Fruit fly (Drosophila melanogaster): Measurements from ENCODE around the gene CG5984.

CG5984 gene

dm6 chr3R:27263434-27264215 lies 15.8 kb upstream of the CG5984 start, which contains the start of gene woc (continued):
- TF ChIP-seq CG8359 (GFP tag; optimal IDR thresholded peaks at IDR 0.05; ENCODE audit: borderline replicate concordance) (no peak), Taf1 (GFP tag; IDR thresholded peaks at IDR 0.05) (peak; percentile 18; the same call in 1 of the 2 replicates), HLH54F (GFP tag; optimal IDR thresholded peaks at IDR 0.05) (peak; percentile 78), CG12236 (GFP tag; optimal IDR thresholded peaks at IDR 0.05) (peak; percentile 1), NC2β (GFP tag; optimal IDR thresholded peaks at IDR 0.05) (peak; percentile 56), usp (GFP tag; optimal IDR thresholded peaks at IDR 0.05) (no peak), grau (tag; optimal IDR thresholded peaks at IDR 0.05) (no peak), Hand (GFP tag; optimal IDR thresholded peaks at IDR 0.05) (no peak), slbo (GFP tag; IDR thresholded peaks at IDR 0.05) (peak; percentile 78), gsb-n (tag; optimal IDR thresholded peaks at IDR 0.05) (no peak), HmgD (GFP tag; optimal IDR thresholded peaks at IDR 0.05) (peak; percentile 55), CG11398 (GFP tag; optimal IDR thresholded peaks at IDR 0.05) (peak; percentile 48), Spps (tag; optimal IDR thresholded peaks at IDR 0.05) (no peak), oc (tag; optimal IDR thresholded peaks at IDR 0.05) (no peak), CG1647 (GFP tag; optimal IDR thresholded peaks at IDR 0.05) (no peak), kay (GFP tag; optimal IDR thresholded peaks at IDR 0.05) (no peak), sd (tag; optimal IDR thresholded peaks at IDR 0.05) (no peak), CG2116 (GFP tag; optimal IDR thresholded peaks at IDR 0.05) (peak; percentile 63), CG4424 (GFP tag; optimal IDR thresholded peaks at IDR 0.05) (no peak), CG14860 (GFP tag; IDR thresholded peaks at IDR 0.05; ENCODE audit: partially characterized antibody) (peak; percentile 74), trh (GFP tag; optimal IDR thresholded peaks at IDR 0.05) (peak; percentile 17), onecut (GFP tag; IDR thresholded peaks at IDR 0.05) (no peak), run (tag; optimal IDR thresholded peaks at IDR 0.05) (no peak), pros (GFP tag; optimal IDR thresholded peaks at IDR 0.05) (no peak), slp2 (GFP tag; optimal IDR thresholded peaks at IDR 0.05) (peak; percentile 32), CG3281 (GFP tag; optimal IDR thresholded peaks at IDR 0.05) (peak; percentile 46), sisA (GFP tag; IDR thresholded peaks at IDR 0.05) (peak; percentile 60), CG2120 (GFP tag; optimal IDR thresholded peaks at IDR 0.05) (peak; percentile 78), CG13296 (GFP tag; optimal IDR thresholded peaks at IDR 0.05) (no peak), CG1832 (GFP tag; optimal IDR thresholded peaks at IDR 0.05) (no peak), fd3F (GFP tag; optimal IDR thresholded peaks at IDR 0.05) (no peak), rib (GFP tag; IDR thresholded peaks at IDR 0.05) (no peak; the same call in 1 of the 2 replicates), MTF-1 (GFP tag; optimal IDR thresholded peaks at IDR 0.05; ENCODE audit: borderline replicate concordance) (no peak), CG7372 (GFP tag; IDR thresholded peaks at IDR 0.05) (no peak), toy (GFP tag; IDR thresholded peaks at IDR 0.05) (no peak), gcm2 (GFP tag; optimal IDR thresholded peaks at IDR 0.05) (peak; percentile 45), ranshi (GFP tag; IDR thresholded peaks at IDR 0.05) (no peak; the same call in 1 of the 2 replicates), CG13424 (tag; optimal IDR thresholded peaks at IDR 0.05) (no peak), gem (tag; optimal IDR thresholded peaks at IDR 0.05) (no peak), gsb (GFP tag; IDR thresholded peaks at IDR 0.05) (no peak), zen (tag; optimal IDR thresholded peaks at IDR 0.05) (peak; percentile 23), Xrp1 (GFP tag; IDR thresholded peaks at IDR 0.05) (no peak), CG10959 (GFP tag; IDR thresholded peaks at IDR 0.05) (no peak), Abd-B (GFP tag; optimal IDR thresholded peaks at IDR 0.05) (no peak), Dip2 (GFP tag; IDR thresholded peaks at IDR 0.05) (no peak), Sry-β (GFP tag; optimal IDR thresholded peaks at IDR 0.05) (no peak), NFAT (GFP tag; IDR thresholded peaks at IDR 0.05) (peak; percentile 55; the same call in 1 of the 2 replicates), CG31388 (GFP tag; optimal IDR thresholded peaks at IDR 0.05) (no peak), ERR (GFP tag; optimal IDR thresholded peaks at IDR 0.05) (no peak), CG4617 (GFP tag; optimal IDR thresholded peaks at IDR 0.05; ENCODE audit: borderline replicate concordance) (peak; percentile 74)
